Worm (Caenorhabditis elegans) whole organism, late embryonic: Measurements from ENCODE around the gene Y66D12A.24.

Experiments
- C08G9.2 ChIP-seq: sonication (generic microtip); optimal IDR thresholded peaks from 2 replicates; lab custom pipeline; 2016; ENCODE audit warnings: mild to moderate bottlenecking, missing genetic modification characterization, moderate library complexity, missing compliant biosample characterization
- F13H6.1 ChIP-seq: sonication (generic microtip); optimal IDR thresholded peaks from 2 replicates; lab custom pipeline; 2016; ENCODE audit warnings: missing genetic modification characterization, missing compliant biosample characterization
- K02D7.2 ChIP-seq: sonication (generic microtip); optimal IDR thresholded peaks from 2 replicates; lab custom pipeline; 2017; ENCODE audit warnings: mild to moderate bottlenecking, missing genetic modification characterization, missing compliant biosample characterization
- K09A11.1 ChIP-seq: sonication (generic microtip); optimal IDR thresholded peaks from 2 replicates; lab custom pipeline; 2017; ENCODE audit warnings: antibody characterized with exemption, mild to moderate bottlenecking, missing genetic modification characterization, missing compliant biosample characterization; ENCODE audit not compliant: insufficient read depth
- ceh-14 ChIP-seq: sonication (generic microtip); optimal IDR thresholded peaks from 2 replicates; lab custom pipeline; 2016; ENCODE audit warnings: missing genotype, missing genetic modification characterization, missing compliant biosample characterization
- ceh-24 ChIP-seq: sonication (generic microtip); optimal IDR thresholded peaks from 2 replicates; lab custom pipeline; 2016; ENCODE audit warnings: mild to moderate bottlenecking, missing genetic modification characterization, missing compliant biosample characterization
- ceh-45 ChIP-seq: fragments of 200-800 bp; sonication (Bioruptor generic); IDR thresholded peaks from 2 replicates; pipeline ENCODE4 v1.3.6; 2022; ENCODE audit warnings: missing genetic modification reagents, missing genetic modification characterization, missing compliant biosample characterization
- ceh-48 ChIP-seq: sonication (generic microtip); optimal IDR thresholded peaks from 2 replicates; lab custom pipeline; 2016; ENCODE audit warnings: missing genetic modification characterization, inconsistent platforms, missing compliant biosample characterization
- ceh-6 ChIP-seq: fragments of 200-800 bp; sonication (Bioruptor generic); optimal IDR thresholded peaks from 2 replicates; lab custom pipeline; 2018; ENCODE audit warnings: mild to moderate bottlenecking, missing genetic modification characterization, missing compliant biosample characterization
- che-1 ChIP-seq: sonication (generic microtip); optimal IDR thresholded peaks from 2 replicates; lab custom pipeline; 2016; ENCODE audit warnings: mild to moderate bottlenecking, missing genetic modification characterization, missing compliant biosample characterization
- dve-1 ChIP-seq: sonication (generic microtip); optimal IDR thresholded peaks from 2 replicates; lab custom pipeline; 2017; ENCODE audit warnings: antibody characterized with exemption, mild to moderate bottlenecking, missing genetic modification characterization, missing compliant biosample characterization
- elt-2 ChIP-seq: sonication (generic microtip); optimal IDR thresholded peaks from 2 replicates; lab custom pipeline; 2016; ENCODE audit warnings: missing genetic modification reagents, missing genetic modification characterization, missing compliant biosample characterization
- elt-4 ChIP-seq: sonication (generic microtip); optimal IDR thresholded peaks from 2 replicates; lab custom pipeline; 2016; ENCODE audit warnings: missing genetic modification characterization, missing compliant biosample characterization
- hlh-15 ChIP-seq: sonication (generic microtip); optimal IDR thresholded peaks from 2 replicates; lab custom pipeline; 2016; ENCODE audit warnings: missing genetic modification characterization, missing compliant biosample characterization
- hlh-6 ChIP-seq: sonication (generic microtip); optimal IDR thresholded peaks from 2 replicates; lab custom pipeline; 2016; ENCODE audit warnings: missing genotype, missing genetic modification characterization, missing compliant biosample characterization
- odd-2 ChIP-seq: sonication (generic microtip); optimal IDR thresholded peaks from 2 replicates; lab custom pipeline; 2017; ENCODE audit warnings: antibody characterized with exemption, mild to moderate bottlenecking, missing genetic modification characterization, missing compliant biosample characterization
- pqm-1 ChIP-seq: sonication (generic microtip); optimal IDR thresholded peaks from 2 replicates; lab custom pipeline; 2016; ENCODE audit warnings: missing genetic modification characterization, missing compliant biosample characterization
- ref-2 ChIP-seq: sonication (generic microtip); optimal IDR thresholded peaks from 2 replicates; lab custom pipeline; 2016; ENCODE audit warnings: missing genetic modification characterization, missing compliant biosample characterization
- sox-4 ChIP-seq: sonication (generic microtip); optimal IDR thresholded peaks from 2 replicates; lab custom pipeline; 2017; ENCODE audit warnings: mild to moderate bottlenecking, missing genetic modification characterization, inconsistent platforms, missing compliant biosample characterization
- unc-3 ChIP-seq, 2 experiments: fragments of 200-800 bp in 1 of 2; sonication (Bioruptor generic) in 1 of 2; sonication (generic microtip) in 1 of 2; conservative IDR thresholded peaks in 1 of 2; optimal IDR thresholded peaks in 1 of 2; 2 replicates each; pipeline versions ENCODE4 v1.3.6 to Lab custom; 2016 to 2022; ENCODE audit warnings: missing compliant biosample characterization in 2 of 2, missing genetic modification characterization in 2 of 2, missing genetic modification reagents in 1 of 2

Y66D12A.24 gene

ce11 chrIII:11535453-11535852 is 38.8 kb downstream of the Y66D12A.24 start:
- TF ChIP-seq K02D7.2 (tag; lab: Kevin White, UChicago) (no peak), hlh-15 (no peak), ref-2 (tag; lab: Kevin White, UChicago) (no peak), ceh-45 (GFP tag; lab: Robert Waterston, UW) (no peak), che-1 (tag; lab: Kevin White, UChicago) (no peak), ceh-24 (no peak), F13H6.1 (tag; lab: Kevin White, UChicago) (no peak), ceh-6 (GFP tag; lab: Kevin White, UChicago) (no peak)

DNA sequence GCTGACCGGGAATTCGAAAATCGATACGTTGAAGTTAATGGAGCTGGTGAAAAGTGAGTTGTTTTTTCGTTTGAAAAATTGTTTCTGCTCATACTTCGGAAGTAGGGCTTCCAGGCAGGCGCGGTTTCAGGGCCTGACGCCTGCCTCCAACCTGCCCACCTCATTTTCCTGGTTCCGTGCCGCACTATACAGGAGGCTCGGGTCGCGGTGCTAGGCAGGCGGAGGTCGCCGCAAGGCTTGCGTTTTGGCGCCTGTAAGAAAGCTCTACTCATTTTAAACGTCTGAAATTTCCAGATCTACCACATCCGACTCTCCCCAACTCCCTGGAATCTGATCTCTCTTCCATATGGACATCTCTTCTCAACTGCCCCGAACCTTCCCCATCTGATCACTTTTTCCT is 48.3 kb downstream of the Y66D12A.24 start:
- TF ChIP-seq odd-2 (no peak), hlh-6 (no peak), pqm-1 (tag; lab: Kevin White, UChicago) (no peak), unc-3 (GFP tag; conservative IDR thresholded peaks at IDR 0.05; lab: Robert Waterston, UW) (no peak), unc-3 (tag; optimal IDR thresholded peaks at IDR 0.05; lab: Kevin White, UChicago) (no peak), sox-4 (no peak), K09A11.1 (no peak), elt-4 (no peak), F13H6.1 (tag; lab: Kevin White, UChicago) (no peak), ceh-48 (tag; lab: Kevin White, UChicago) (no peak), elt-2 (tag; lab: Kevin White, UChicago) (no peak), dve-1 (tag; lab: Kevin White, UChicago) (no peak)

ce11 chrIII:11548070-11548469 is 51.4 kb downstream of the Y66D12A.24 start, which contains the start of gene Y66D12A.13:
TSS of gene Y66D12A.13 (plus strand) at chrIII:11548370.
- TF ChIP-seq ceh-6 (GFP tag; lab: Kevin White, UChicago) (no peak), ceh-14 (tag; lab: Kevin White, UChicago) (no peak), C08G9.2 (no peak)
- TF ChIP-seq, all 69 proteins: peak for 0
